Worm (Caenorhabditis elegans) whole organism, late embryonic: ENCODE results near the gene otpl-8.

Source experiments
- K09A11.1 ChIP-seq: sonication (generic microtip); optimal IDR thresholded peaks from 2 replicates; lab custom pipeline; 2017; ENCODE audit warnings: antibody characterized with exemption, mild to moderate bottlenecking, missing genetic modification characterization, missing compliant biosample characterization; ENCODE audit not compliant: insufficient read depth
- ama-1 ChIP-seq: fragments of 150-350 bp; optimal IDR thresholded peaks from 2 replicates; lab custom pipeline; 2014
- ceh-34 ChIP-seq: sonication (generic microtip); optimal IDR thresholded peaks from 2 replicates; lab custom pipeline; 2016; ENCODE audit warnings: mild to moderate bottlenecking, missing genetic modification characterization, missing compliant biosample characterization
- ceh-9 ChIP-seq: sonication (generic microtip); optimal IDR thresholded peaks from 2 replicates; lab custom pipeline; 2016; ENCODE audit warnings: mild to moderate bottlenecking, missing genetic modification characterization, inconsistent platforms, missing compliant biosample characterization
- ets-4 ChIP-seq: sonication (generic microtip); optimal IDR thresholded peaks from 2 replicates; lab custom pipeline; 2016; ENCODE audit warnings: missing genetic modification characterization, missing compliant biosample characterization
- fkh-6 ChIP-seq: sonication (generic microtip); optimal IDR thresholded peaks from 2 replicates; lab custom pipeline; 2016; ENCODE audit warnings: missing genetic modification characterization, missing compliant biosample characterization
- hlh-30 ChIP-seq: sonication (generic microtip); optimal IDR thresholded peaks from 2 replicates; lab custom pipeline; 2017; ENCODE audit warnings: antibody characterized with exemption, missing genetic modification characterization, missing compliant biosample characterization; ENCODE audit not compliant: insufficient read depth
- hlh-6 ChIP-seq: sonication (generic microtip); optimal IDR thresholded peaks from 2 replicates; lab custom pipeline; 2016; ENCODE audit warnings: missing genotype, missing genetic modification characterization, missing compliant biosample characterization
- lin-11 ChIP-seq: fragments of 200-800 bp; sonication (Bioruptor generic); optimal IDR thresholded peaks from 2 replicates; lab custom pipeline; 2018; ENCODE audit warnings: mild to moderate bottlenecking, missing genetic modification characterization, missing compliant biosample characterization
- madf-2 ChIP-seq: sonication (generic microtip); optimal IDR thresholded peaks from 2 replicates; lab custom pipeline; 2017; ENCODE audit warnings: missing genetic modification characterization, missing compliant biosample characterization
- nhr-11 ChIP-seq: fragments of 150-350 bp; optimal IDR thresholded peaks from 2 replicates; lab custom pipeline; 2014; ENCODE audit warnings: missing biosample characterization, missing genetic modification characterization
- pqm-1 ChIP-seq: sonication (generic microtip); optimal IDR thresholded peaks from 2 replicates; lab custom pipeline; 2016; ENCODE audit warnings: missing genetic modification characterization, missing compliant biosample characterization
- syd-9 ChIP-seq: sonication (generic microtip); optimal IDR thresholded peaks from 2 replicates; lab custom pipeline; 2016; ENCODE audit warnings: mild to moderate bottlenecking, missing genetic modification characterization, moderate library complexity, missing compliant biosample characterization

- TF ChIP-seq madf-2 (no peak), nhr-11 (tag; lab: Kevin White, UChicago) (no peak), lin-11 (tag; lab: Kevin White, UChicago) (no peak), pqm-1 (tag; lab: Kevin White, UChicago) (no peak), ama-1 (lab: Kevin White, UChicago) (no peak), hlh-6 (tag; lab: Kevin White, UChicago) (no peak), ceh-9 (tag; lab: Kevin White, UChicago) (no peak), fkh-6 (tag; lab: Kevin White, UChicago) (no peak), ets-4 (tag; lab: Kevin White, UChicago) (no peak), hlh-30 (tag; lab: Kevin White, UChicago) (no peak), K09A11.1 (no peak), ceh-34 (tag; lab: Kevin White, UChicago) (no peak), syd-9 (tag; lab: Kevin White, UChicago) (no peak)
Observed at ce11 chrX:12227130-12227529, 43.6 kb downstream of the otpl-8 start.
